Worm (Caenorhabditis elegans) whole organism, late embryonic: ENCODE data around the gene C24H11.5.

Experiments
- C38D4.7 ChIP-seq: fragments of 200-800 bp; sonication (Bioruptor generic); optimal IDR thresholded peaks from 2 replicates; lab custom pipeline; 2018; ENCODE audit warnings: mild to moderate bottlenecking, missing genetic modification characterization, moderate library complexity, missing compliant biosample characterization
- F13H6.1 ChIP-seq: sonication (generic microtip); optimal IDR thresholded peaks from 2 replicates; lab custom pipeline; 2016; ENCODE audit warnings: missing genetic modification characterization, missing compliant biosample characterization
- K09A11.1 ChIP-seq: sonication (generic microtip); optimal IDR thresholded peaks from 2 replicates; lab custom pipeline; 2017; ENCODE audit warnings: antibody characterized with exemption, mild to moderate bottlenecking, missing genetic modification characterization, missing compliant biosample characterization; ENCODE audit not compliant: insufficient read depth
- Y22D7AL.16 ChIP-seq: sonication (generic microtip); optimal IDR thresholded peaks from 2 replicates; lab custom pipeline; 2016; ENCODE audit warnings: missing genetic modification characterization, missing compliant biosample characterization
- ahr-1 ChIP-seq: sonication (generic microtip); optimal IDR thresholded peaks from 2 replicates; lab custom pipeline; 2016; ENCODE audit warnings: missing genetic modification characterization, missing compliant biosample characterization
- ceh-14 ChIP-seq: sonication (generic microtip); optimal IDR thresholded peaks from 2 replicates; lab custom pipeline; 2016; ENCODE audit warnings: missing genotype, missing genetic modification characterization, missing compliant biosample characterization
- ceh-18 ChIP-seq: sonication (generic microtip); optimal IDR thresholded peaks from 2 replicates; lab custom pipeline; 2016; ENCODE audit warnings: missing genetic modification characterization, missing compliant biosample characterization
- ceh-19 ChIP-seq: fragments of 200-800 bp; sonication (Bioruptor generic); optimal IDR thresholded peaks from 2 replicates; lab custom pipeline; 2018; ENCODE audit warnings: mild to moderate bottlenecking, missing genetic modification characterization, missing compliant biosample characterization
- ceh-22 ChIP-seq: sonication (generic microtip); optimal IDR thresholded peaks from 2 replicates; lab custom pipeline; 2017; ENCODE audit warnings: missing biosample characterization, missing genetic modification characterization
- ceh-24 ChIP-seq: sonication (generic microtip); optimal IDR thresholded peaks from 2 replicates; lab custom pipeline; 2016; ENCODE audit warnings: mild to moderate bottlenecking, missing genetic modification characterization, missing compliant biosample characterization
- ceh-30 ChIP-seq: fragments of 150-350 bp; optimal IDR thresholded peaks from 2 replicates; lab custom pipeline; 2014; ENCODE audit warnings: missing biosample characterization, missing genetic modification characterization
- ceh-45 ChIP-seq: fragments of 200-800 bp; sonication (Bioruptor generic); IDR thresholded peaks from 2 replicates; pipeline ENCODE4 v1.3.6; 2022; ENCODE audit warnings: missing genetic modification reagents, missing genetic modification characterization, missing compliant biosample characterization
- che-1 ChIP-seq: sonication (generic microtip); optimal IDR thresholded peaks from 2 replicates; lab custom pipeline; 2016; ENCODE audit warnings: mild to moderate bottlenecking, missing genetic modification characterization, missing compliant biosample characterization
- dmd-4 ChIP-seq: sonication (generic microtip); optimal IDR thresholded peaks from 2 replicates; lab custom pipeline; 2016; ENCODE audit warnings: borderline replicate concordance, missing genetic modification characterization, missing compliant biosample characterization
- elt-2 ChIP-seq: sonication (generic microtip); optimal IDR thresholded peaks from 2 replicates; lab custom pipeline; 2016; ENCODE audit warnings: missing genetic modification reagents, missing genetic modification characterization, missing compliant biosample characterization
- elt-4 ChIP-seq: sonication (generic microtip); optimal IDR thresholded peaks from 2 replicates; lab custom pipeline; 2016; ENCODE audit warnings: missing genetic modification characterization, missing compliant biosample characterization
- eyg-1 ChIP-seq: sonication (generic microtip); optimal IDR thresholded peaks from 2 replicates; lab custom pipeline; 2016; ENCODE audit warnings: missing genotype, missing genetic modification characterization, missing compliant biosample characterization
- fkh-6 ChIP-seq: sonication (generic microtip); optimal IDR thresholded peaks from 2 replicates; lab custom pipeline; 2016; ENCODE audit warnings: missing genetic modification characterization, missing compliant biosample characterization
- hlh-13 ChIP-seq: fragments of 200-800 bp; sonication (Bioruptor generic); optimal IDR thresholded peaks from 2 replicates; lab custom pipeline; 2018; ENCODE audit warnings: mild to moderate bottlenecking, missing genetic modification characterization, missing compliant biosample characterization
- hlh-30 ChIP-seq: sonication (generic microtip); optimal IDR thresholded peaks from 2 replicates; lab custom pipeline; 2017; ENCODE audit warnings: antibody characterized with exemption, missing genetic modification characterization, missing compliant biosample characterization; ENCODE audit not compliant: insufficient read depth
- hlh-6 ChIP-seq: sonication (generic microtip); optimal IDR thresholded peaks from 2 replicates; lab custom pipeline; 2016; ENCODE audit warnings: missing genotype, missing genetic modification characterization, missing compliant biosample characterization
- lim-6 ChIP-seq: sonication (generic microtip); optimal IDR thresholded peaks from 2 replicates; lab custom pipeline; 2016; ENCODE audit warnings: missing genetic modification characterization, missing compliant biosample characterization
- madf-2 ChIP-seq: sonication (generic microtip); optimal IDR thresholded peaks from 2 replicates; lab custom pipeline; 2017; ENCODE audit warnings: missing genetic modification characterization, missing compliant biosample characterization
- mec-3 ChIP-seq: sonication (generic microtip); optimal IDR thresholded peaks from 2 replicates; lab custom pipeline; 2016; ENCODE audit warnings: borderline replicate concordance, missing genetic modification characterization, missing compliant biosample characterization
- nfya-1 ChIP-seq: sonication (generic microtip); optimal IDR thresholded peaks from 2 replicates; lab custom pipeline; 2017; ENCODE audit warnings: missing genetic modification characterization, mild to moderate bottlenecking, missing compliant biosample characterization, antibody characterized with exemption, moderate library complexity
- nhr-232 ChIP-seq: sonication (generic microtip); optimal IDR thresholded peaks from 2 replicates; lab custom pipeline; 2016; ENCODE audit warnings: missing genetic modification characterization, missing compliant biosample characterization
- odd-2 ChIP-seq: sonication (generic microtip); optimal IDR thresholded peaks from 2 replicates; lab custom pipeline; 2017; ENCODE audit warnings: antibody characterized with exemption, mild to moderate bottlenecking, missing genetic modification characterization, missing compliant biosample characterization
- pag-3 ChIP-seq: sonication (generic microtip); optimal IDR thresholded peaks from 2 replicates; lab custom pipeline; 2016; ENCODE audit warnings: missing compliant biosample characterization, missing genetic modification characterization, borderline replicate concordance
- pha-2 ChIP-seq: sonication (generic microtip); optimal IDR thresholded peaks from 2 replicates; lab custom pipeline; 2017; ENCODE audit warnings: mild to moderate bottlenecking, missing genetic modification characterization, missing compliant biosample characterization
- pqm-1 ChIP-seq: sonication (generic microtip); optimal IDR thresholded peaks from 2 replicates; lab custom pipeline; 2016; ENCODE audit warnings: missing genetic modification characterization, missing compliant biosample characterization
- pros-1 ChIP-seq: fragments of 150-350 bp; optimal IDR thresholded peaks from 2 replicates; lab custom pipeline; 2014; ENCODE audit warnings: missing biosample characterization, missing genetic modification reagents, missing genetic modification characterization
- ref-2 ChIP-seq: sonication (generic microtip); optimal IDR thresholded peaks from 2 replicates; lab custom pipeline; 2016; ENCODE audit warnings: missing genetic modification characterization, missing compliant biosample characterization
- rnt-1 ChIP-seq: sonication (generic microtip); optimal IDR thresholded peaks from 2 replicates; lab custom pipeline; 2016; ENCODE audit warnings: missing genetic modification characterization, missing compliant biosample characterization
- sdc-2 ChIP-seq: sonication (generic microtip); optimal IDR thresholded peaks from 2 replicates; lab custom pipeline; 2016; ENCODE audit warnings: missing genotype, missing genetic modification characterization, missing compliant biosample characterization
- sox-2 ChIP-seq: fragments of 200-800 bp; sonication (Bioruptor generic); IDR thresholded peaks from 2 replicates; pipeline ENCODE4 v1.3.6; 2022; ENCODE audit warnings: missing genetic modification reagents, missing genetic modification characterization, missing compliant biosample characterization
- sox-4 ChIP-seq: sonication (generic microtip); optimal IDR thresholded peaks from 2 replicates; lab custom pipeline; 2017; ENCODE audit warnings: mild to moderate bottlenecking, missing genetic modification characterization, inconsistent platforms, missing compliant biosample characterization
- tbx-2 ChIP-seq: sonication (generic microtip); optimal IDR thresholded peaks from 2 replicates; lab custom pipeline; 2016; ENCODE audit warnings: missing genetic modification characterization, missing compliant biosample characterization
- unc-3 ChIP-seq, 2 experiments: fragments of 200-800 bp in 1 of 2; sonication (Bioruptor generic) in 1 of 2; sonication (generic microtip) in 1 of 2; conservative IDR thresholded peaks in 1 of 2; optimal IDR thresholded peaks in 1 of 2; 2 replicates each; pipeline versions ENCODE4 v1.3.6 to Lab custom; 2016 to 2022; ENCODE audit warnings: missing compliant biosample characterization in 2 of 2, missing genetic modification characterization in 2 of 2, missing genetic modification reagents in 1 of 2
- unc-55 ChIP-seq: sonication (generic microtip); optimal IDR thresholded peaks from 2 replicates; lab custom pipeline; 2017; ENCODE audit warnings: missing biosample characterization, missing genetic modification reagents, missing genetic modification characterization
- unc-86 ChIP-seq: sonication (generic microtip); optimal IDR thresholded peaks from 2 replicates; lab custom pipeline; 2016; ENCODE audit warnings: missing genetic modification characterization, missing compliant biosample characterization
- zip-5 ChIP-seq: sonication (generic microtip); optimal IDR thresholded peaks from 2 replicates; lab custom pipeline; 2016; ENCODE audit warnings: missing genetic modification characterization, missing compliant biosample characterization

Gene C24H11.5

ce11 chrIII:11780183-11780664, at the start of gene C24H11.5:
Gene C24H11.5, plus strand, starts transcription at chrIII:11780233.
- no peak for TF ChIP-seq C38D4.7 (GFP tag; lab: Kevin White, UChicago)
- TF ChIP-seq K09A11.1 (tag; lab: Kevin White, UChicago): no peak
- TF ChIP-seq zip-5 (tag; lab: Kevin White, UChicago): no peak
- TF ChIP-seq unc-55 (GFP tag; lab: Kevin White, UChicago): no peak
- TF ChIP-seq ceh-45: no peak
- TF ChIP-seq ceh-22: no peak
- TF ChIP-seq ceh-24: no peak
- no peak for TF ChIP-seq mec-3
- TF ChIP-seq unc-3 (GFP tag; conservative IDR thresholded peaks at IDR 0.05; lab: Robert Waterston, UW): no peak
- TF ChIP-seq unc-3 (tag; optimal IDR thresholded peaks at IDR 0.05; lab: Kevin White, UChicago): no peak
- TF ChIP-seq Y22D7AL.16 (tag; lab: Kevin White, UChicago): no peak
- TF ChIP-seq madf-2 (tag; lab: Kevin White, UChicago): no peak
- TF ChIP-seq lim-6 (tag; lab: Kevin White, UChicago): no peak
- TF ChIP-seq F13H6.1: no peak
- no peak for TF ChIP-seq tbx-2 (tag; lab: Kevin White, UChicago)
- no peak for TF ChIP-seq ref-2 (tag; lab: Kevin White, UChicago)
- no peak for TF ChIP-seq nhr-232 (tag; lab: Kevin White, UChicago)
- TF ChIP-seq hlh-30: no peak
- TF ChIP-seq ceh-30 (tag; lab: Kevin White, UChicago): no peak

ce11 chrIII:11730312-11730711, 49.7 kb upstream of the C24H11.5 start, which contains the start of gene Y41C4A.18:
Gene Y41C4A.18, plus strand, starts transcription at chrIII:11730612.
- TF ChIP-seq pros-1 (tag; lab: Kevin White, UChicago): no peak
- TF ChIP-seq sox-4 (tag; lab: Kevin White, UChicago): no peak
- no peak for TF ChIP-seq ceh-14 (tag; lab: Kevin White, UChicago)
- no peak for TF ChIP-seq tbx-2 (tag; lab: Kevin White, UChicago)
- TF ChIP-seq ahr-1 (tag; lab: Kevin White, UChicago): no peak
- TF ChIP-seq Y22D7AL.16 (tag; lab: Kevin White, UChicago): no peak
- TF ChIP-seq pha-2 (tag; lab: Kevin White, UChicago): no peak
- TF ChIP-seq nhr-232 (tag; lab: Kevin White, UChicago): no peak
- TF ChIP-seq che-1 (tag; lab: Kevin White, UChicago): no peak
- no peak for TF ChIP-seq rnt-1 (tag; lab: Kevin White, UChicago)
- TF ChIP-seq nfya-1: no peak
- TF ChIP-seq sdc-2 (tag; lab: Kevin White, UChicago): no peak
- no peak for TF ChIP-seq elt-4 (tag; lab: Kevin White, UChicago)
- no peak for TF ChIP-seq hlh-6 (tag; lab: Kevin White, UChicago)
- no peak for TF ChIP-seq pqm-1
- no peak for TF ChIP-seq dmd-4
- no peak for TF ChIP-seq odd-2
- no peak for TF ChIP-seq pag-3 (tag; lab: Kevin White, UChicago)

- TF ChIP-seq fkh-6 (tag; lab: Kevin White, UChicago) (no peak), ceh-18 (tag; lab: Kevin White, UChicago) (no peak), F13H6.1 (no peak), sox-2 (no peak), pag-3 (tag; lab: Kevin White, UChicago) (no peak), unc-86 (tag; lab: Kevin White, UChicago) (no peak), sox-4 (tag; lab: Kevin White, UChicago) (no peak), ceh-19 (GFP tag; lab: Kevin White, UChicago) (no peak), elt-2 (tag; lab: Kevin White, UChicago) (no peak), lim-6 (tag; lab: Kevin White, UChicago) (no peak), eyg-1 (tag; lab: Kevin White, UChicago) (no peak), mec-3 (no peak), hlh-13 (GFP tag; lab: Kevin White, UChicago) (no peak), unc-3 (GFP tag; conservative IDR thresholded peaks at IDR 0.05; lab: Robert Waterston, UW) (no peak), unc-3 (tag; optimal IDR thresholded peaks at IDR 0.05; lab: Kevin White, UChicago) (no peak)
Observed at ce11 chrIII:11730850-11731249, 49.2 kb upstream of the C24H11.5 start.
